Fruit fly (Drosophila melanogaster) whole organism, embryonic: ENCODE data around the gene Pax.

Experiments
- BEAF-32 ChIP-seq: fragments of 200-800 bp; sonication (Bioruptor generic); optimal IDR thresholded peaks from 3 replicates; lab custom pipeline; 2017; ENCODE audit warnings: missing biosample characterization, missing genetic modification characterization, mild to moderate bottlenecking, moderate library complexity, missing genetic modification reagents
- CG10431 ChIP-seq: fragments of 200-800 bp; sonication (Bioruptor generic); optimal IDR thresholded peaks from 3 replicates; lab custom pipeline; 2018; ENCODE audit warnings: missing biosample characterization, mild to moderate bottlenecking, missing genetic modification characterization
- CG10979 ChIP-seq: fragments of 200-800 bp; sonication (Bioruptor generic); optimal IDR thresholded peaks from 2 replicates; lab custom pipeline; 2018; ENCODE audit warnings: missing biosample characterization, mild to moderate bottlenecking, missing genetic modification characterization, moderate library complexity
- CG12219 ChIP-seq: fragments of 200-800 bp; sonication (Bioruptor generic); optimal IDR thresholded peaks from 3 replicates; lab custom pipeline; 2018; ENCODE audit warnings: missing biosample characterization, mild to moderate bottlenecking, missing genetic modification characterization
- CG12236 ChIP-seq: fragments of 200-800 bp; sonication (Bioruptor generic); optimal IDR thresholded peaks from 2 replicates; lab custom pipeline; 2016; ENCODE audit warnings: missing biosample characterization, missing genetic modification characterization
- CG12769 ChIP-seq: fragments of 200-800 bp; sonication (Bioruptor generic); optimal IDR thresholded peaks from 2 replicates; lab custom pipeline; 2019; ENCODE audit warnings: missing biosample characterization, mild to moderate bottlenecking, missing genetic modification characterization, moderate library complexity
- CG14050 ChIP-seq: fragments of 200-800 bp; sonication (Bioruptor generic); IDR thresholded peaks from 3 replicates; pipeline ENCODE4 v1.3.6; 2022; ENCODE audit warnings: missing biosample characterization, missing genetic modification characterization
- CG17359 ChIP-seq: fragments of 200-800 bp; sonication (Bioruptor generic); optimal IDR thresholded peaks from 3 replicates; lab custom pipeline; 2018; ENCODE audit warnings: missing biosample characterization, mild to moderate bottlenecking, missing genetic modification characterization, moderate library complexity
- CG17385 ChIP-seq: fragments of 200-800 bp; sonication (Bioruptor generic); optimal IDR thresholded peaks from 3 replicates; lab custom pipeline; 2018; ENCODE audit warnings: missing biosample characterization, mild to moderate bottlenecking, missing genetic modification characterization
- CG17568 ChIP-seq: fragments of 200-800 bp; sonication (Bioruptor generic); optimal IDR thresholded peaks from 2 replicates; lab custom pipeline; 2018; ENCODE audit warnings: missing biosample characterization, mild to moderate bottlenecking, missing genetic modification characterization, moderate library complexity
- CG17829 ChIP-seq: fragments of 200-800 bp; optimal IDR thresholded peaks from 2 replicates; lab custom pipeline; 2019; ENCODE audit warnings: missing biosample characterization, mild to moderate bottlenecking, missing genetic modification characterization, moderate library complexity
- CG30020 ChIP-seq: fragments of 200-800 bp; optimal IDR thresholded peaks from 2 replicates; lab custom pipeline; 2019; ENCODE audit warnings: missing biosample characterization, mild to moderate bottlenecking, missing genetic modification characterization, moderate library complexity
- CG32532 ChIP-seq: fragments of 200-800 bp; sonication (Bioruptor generic); IDR thresholded peaks from 2 replicates; pipeline ENCODE4 v1.3.6; 2022; ENCODE audit warnings: missing biosample characterization, missing genetic modification characterization
- CG32767 ChIP-seq: fragments of 200-800 bp; sonication (Bioruptor generic); IDR thresholded peaks from 2 replicates; pipeline ENCODE4 v1.3.6; 2022; ENCODE audit warnings: missing biosample characterization, missing genetic modification characterization
- CG33557 ChIP-seq: fragments of 200-800 bp; sonication (Bioruptor generic); optimal IDR thresholded peaks from 2 replicates; lab custom pipeline; 2019; ENCODE audit warnings: missing biosample characterization, mild to moderate bottlenecking, missing genetic modification characterization, moderate library complexity
- CG34224 ChIP-seq: fragments of 200-800 bp; sonication (Bioruptor generic); IDR thresholded peaks from 3 replicates; pipeline ENCODE4 v1.3.6; 2022; ENCODE audit warnings: missing biosample characterization, missing genetic modification characterization; ENCODE audit not compliant: partially characterized antibody
- CG3726 ChIP-seq: fragments of 200-800 bp; sonication (Bioruptor generic); IDR thresholded peaks from 3 replicates; pipeline ENCODE4, ENCODE4 v1.3.6; 2022; ENCODE audit warnings: missing biosample characterization, missing genetic modification characterization
- CG3838 ChIP-seq: fragments of 200-800 bp; sonication (Bioruptor generic); optimal IDR thresholded peaks from 3 replicates; lab custom pipeline; 2016; ENCODE audit warnings: missing biosample characterization, missing genetic modification characterization
- CG3847 ChIP-seq: fragments of 200-800 bp; sonication (Bioruptor generic); IDR thresholded peaks from 2 replicates; pipeline ENCODE4 v1.3.6; 2022; ENCODE audit warnings: missing biosample characterization, missing genetic modification characterization
- CG8359 ChIP-seq: fragments of 200-800 bp; sonication (Bioruptor generic); optimal IDR thresholded peaks from 2 replicates; lab custom pipeline; 2017; ENCODE audit warnings: missing biosample characterization, mild to moderate bottlenecking, missing genetic modification characterization, borderline replicate concordance
- CG8944 ChIP-seq: fragments of 200-800 bp; sonication (Bioruptor generic); optimal IDR thresholded peaks from 3 replicates; lab custom pipeline; 2016; ENCODE audit warnings: missing biosample characterization, missing genetic modification characterization
- CoRest ChIP-seq: fragments of 200-800 bp; sonication (Bioruptor generic); optimal IDR thresholded peaks from 3 replicates; lab custom pipeline; 2018; ENCODE audit warnings: missing biosample characterization, mild to moderate bottlenecking, missing genetic modification characterization, moderate library complexity
- CrebB ChIP-seq: fragments of 200-800 bp; sonication (Bioruptor generic); optimal IDR thresholded peaks from 3 replicates; lab custom pipeline; 2018; ENCODE audit warnings: missing biosample characterization, mild to moderate bottlenecking, missing genetic modification characterization
- Dad ChIP-seq: fragments of 200-800 bp; sonication (Bioruptor generic); optimal IDR thresholded peaks from 3 replicates; lab custom pipeline; 2016; ENCODE audit warnings: missing biosample characterization, missing genetic modification characterization
- Fer2 ChIP-seq: fragments of 200-800 bp; sonication (Bioruptor generic); optimal IDR thresholded peaks from 2 replicates; lab custom pipeline; 2018; ENCODE audit warnings: missing biosample characterization, mild to moderate bottlenecking, missing genetic modification characterization, moderate library complexity
- GATAe ChIP-seq: fragments of 200-800 bp; sonication (Bioruptor generic); conservative IDR thresholded peaks from 2 replicates; pipeline ENCODE4 v1.3.6; 2022; ENCODE audit warnings: missing biosample characterization, missing genetic modification characterization
- Hey ChIP-seq: fragments of 200-800 bp; sonication (Bioruptor generic); optimal IDR thresholded peaks from 3 replicates; lab custom pipeline; 2018; ENCODE audit warnings: missing biosample characterization, mild to moderate bottlenecking, missing genetic modification characterization
- Hr51 ChIP-seq, 2 experiments: fragments of 200-800 bp; sonication (Bioruptor generic); optimal IDR thresholded peaks; 2 replicates in 1 of 2; 3 replicates in 1 of 2; lab custom pipeline; 2016 to 2018; ENCODE audit warnings: missing biosample characterization in 2 of 2, missing genetic modification characterization in 2 of 2, mild to moderate bottlenecking in 1 of 2, moderate library complexity in 1 of 2
- Trl ChIP-seq, 3 experiments: fragments of >200 bp in 2 of 3; fragments of 200-800 bp in 1 of 3; sonication (Bioruptor generic) in 1 of 3; optimal IDR thresholded peaks; 2 replicates in 1 of 3; 3 replicates in 2 of 3; lab custom pipeline; 2016 to 2017; ENCODE audit warnings: missing biosample characterization in 1 of 3, missing genetic modification characterization in 1 of 3
- ap ChIP-seq: fragments of 200-800 bp; sonication (Bioruptor generic); IDR thresholded peaks from 2 replicates; pipeline ENCODE4 v1.3.6; 2022; ENCODE audit warnings: missing biosample characterization, missing genetic modification characterization
- ara ChIP-seq: fragments of 200-800 bp; sonication (Bioruptor generic); IDR thresholded peaks from 2 replicates; pipeline ENCODE4 v1.3.6; 2022; ENCODE audit warnings: missing biosample characterization, missing genetic modification characterization
- bsh ChIP-seq, 2 experiments: fragments of 200-800 bp; sonication (Bioruptor generic); optimal IDR thresholded peaks; 2 replicates each; lab custom pipeline; 2017 to 2018; ENCODE audit warnings: mild to moderate bottlenecking in 2 of 2, missing biosample characterization in 2 of 2, missing genetic modification characterization in 2 of 2, moderate library complexity in 1 of 2
- ci ChIP-seq: fragments of 200-800 bp; sonication (Bioruptor generic); IDR thresholded peaks from 3 replicates; pipeline ENCODE4 v1.3.6; 2022; ENCODE audit warnings: missing biosample characterization, missing genetic modification characterization
- corto ChIP-seq: fragments of 200-800 bp; sonication (Bioruptor generic); optimal IDR thresholded peaks from 2 replicates; lab custom pipeline; 2016; ENCODE audit warnings: missing biosample characterization, mild to moderate bottlenecking, missing genetic modification characterization, moderate library complexity
- dati ChIP-seq: fragments of 200-800 bp; sonication (Bioruptor generic); IDR thresholded peaks from 2 replicates; pipeline ENCODE4 v1.3.6; 2022; ENCODE audit warnings: missing biosample characterization, missing genetic modification characterization
- dm ChIP-seq: fragments of 200-800 bp; sonication (Bioruptor generic); optimal IDR thresholded peaks from 3 replicates; lab custom pipeline; 2016; ENCODE audit warnings: missing biosample characterization, missing genetic modification characterization
- dysf ChIP-seq: fragments of 200-800 bp; sonication (Bioruptor generic); IDR thresholded peaks from 3 replicates; pipeline ENCODE4 v1.3.6; 2022; ENCODE audit warnings: missing biosample characterization, missing genetic modification characterization
- gce ChIP-seq: fragments of 200-800 bp; sonication (Bioruptor generic); IDR thresholded peaks from 3 replicates; pipeline ENCODE4 v1.3.6; 2022; ENCODE audit warnings: missing biosample characterization, missing genetic modification characterization
- gsb-n ChIP-seq: fragments of 200-800 bp; sonication (Bioruptor generic); optimal IDR thresholded peaks from 3 replicates; lab custom pipeline; 2018; ENCODE audit warnings: missing biosample characterization, mild to moderate bottlenecking, missing genetic modification characterization
- insv ChIP-seq, 2 experiments: fragments of 200-800 bp; sonication (Bioruptor generic); optimal IDR thresholded peaks; 3 replicates each; lab custom pipeline; 2016 to 2018; ENCODE audit warnings: missing biosample characterization in 2 of 2, missing genetic modification characterization in 2 of 2
- kni ChIP-seq: fragments of 200-800 bp; sonication (Bioruptor generic); optimal IDR thresholded peaks from 3 replicates; lab custom pipeline; 2017; ENCODE audit warnings: mild to moderate bottlenecking, missing biosample characterization, missing genetic modification reagents, missing genetic modification characterization
- lola ChIP-seq, 3 experiments: fragments of >200 bp in 2 of 3; fragments of 200-800 bp in 1 of 3; sonication (Bioruptor generic) in 1 of 3; optimal IDR thresholded peaks; 2 replicates each; lab custom pipeline; 2017 to 2019; ENCODE audit warnings: missing biosample characterization in 3 of 3, missing genetic modification characterization in 3 of 3, mild to moderate bottlenecking in 1 of 3, moderate library complexity in 1 of 3
- nmo ChIP-seq: fragments of 200-800 bp; sonication (Bioruptor generic); optimal IDR thresholded peaks from 2 replicates; lab custom pipeline; 2018; ENCODE audit warnings: missing biosample characterization, mild to moderate bottlenecking, missing genetic modification characterization, moderate library complexity
- oc ChIP-seq: fragments of 200-800 bp; sonication (Bioruptor generic); optimal IDR thresholded peaks from 2 replicates; lab custom pipeline; 2018; ENCODE audit warnings: missing biosample characterization, mild to moderate bottlenecking, missing genetic modification characterization, moderate library complexity
- repo ChIP-seq: fragments of 200-800 bp; sonication (Bioruptor generic); optimal IDR thresholded peaks from 2 replicates; lab custom pipeline; 2016; ENCODE audit warnings: missing biosample characterization, missing genetic modification characterization
- run ChIP-seq: fragments of 200-800 bp; sonication (Bioruptor generic); optimal IDR thresholded peaks from 3 replicates; lab custom pipeline; 2018; ENCODE audit warnings: missing biosample characterization, mild to moderate bottlenecking, missing genetic modification characterization
- sd ChIP-seq: fragments of 200-800 bp; sonication (Bioruptor generic); optimal IDR thresholded peaks from 3 replicates; lab custom pipeline; 2018; ENCODE audit warnings: missing biosample characterization, mild to moderate bottlenecking, missing genetic modification characterization, moderate library complexity
- tgo ChIP-seq: fragments of 200-800 bp; sonication (Bioruptor generic); IDR thresholded peaks from 3 replicates; pipeline ENCODE4 v1.3.6; 2022; ENCODE audit warnings: missing biosample characterization, missing genetic modification characterization
- wdn ChIP-seq: fragments of 200-800 bp; sonication (Bioruptor generic); IDR thresholded peaks from 2 replicates; pipeline ENCODE4 v1.3.6; 2022; ENCODE audit warnings: missing biosample characterization, missing genetic modification characterization

Gene Pax

DNA sequence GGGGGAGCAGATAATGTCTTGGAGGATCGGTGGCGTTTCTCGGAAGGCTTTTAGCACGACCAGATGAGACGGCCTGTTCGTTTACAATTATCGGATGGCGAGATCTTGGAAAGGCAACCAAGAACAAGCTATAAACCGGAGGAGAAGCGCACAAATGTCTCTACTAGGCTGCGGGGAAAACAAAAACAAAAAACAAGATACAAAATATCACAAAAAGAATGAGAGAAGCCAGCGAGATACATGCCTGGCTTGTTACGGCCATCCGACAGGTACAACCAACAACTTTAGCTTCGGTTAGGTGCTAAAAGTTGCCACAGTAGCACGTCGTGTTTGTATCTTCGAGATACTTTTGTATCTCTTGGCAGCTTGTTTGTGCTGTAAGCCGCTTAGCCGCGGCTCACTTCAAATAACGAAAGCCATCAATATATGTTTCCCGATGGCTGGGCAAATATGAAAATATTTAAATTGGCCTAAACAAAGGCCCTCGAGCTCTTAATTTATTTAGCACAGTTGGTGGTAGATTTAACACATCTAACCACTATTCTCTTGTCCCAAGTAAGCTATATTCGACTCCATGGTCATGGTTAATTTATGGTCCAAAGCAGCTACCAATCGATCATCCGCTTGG, 66.5 kb downstream of the Pax start (continued):
- TF ChIP-seq CG17829 (no peak), CrebB (tag; lab: Kevin White, UChicago) (no peak), CG17568 (GFP tag; lab: Kevin White, UChicago) (peak; percentile 38), ci (GFP tag; lab: Robert Waterston, UW) (no peak), CG10431 (GFP tag; lab: Kevin White, UChicago) (no peak), CG3726 (GFP tag; lab: Robert Waterston, UW) (no peak), dm (GFP tag; lab: Kevin White, UChicago) (no peak), run (tag; lab: Kevin White, UChicago) (no peak), Hey (tag; lab: Kevin White, UChicago) (no peak), dysf (GFP tag; lab: Robert Waterston, UW) (peak; percentile 23; the same call in 1 of the 3 replicates), tgo (GFP tag; lab: Robert Waterston, UW) (no peak), CG10979 (tag; lab: Kevin White, UChicago) (no peak), Fer2 (tag; lab: Kevin White, UChicago) (no peak), CG14050 (GFP tag; lab: Robert Waterston, UW) (no peak), dati (GFP tag; lab: Robert Waterston, UW) (no peak), CoRest (tag; lab: Kevin White, UChicago) (no peak), wdn (GFP tag; lab: Robert Waterston, UW) (no peak), kni (peak; percentile 10), CG33557 (GFP tag; lab: Kevin White, UChicago) (no peak), gsb-n (peak; percentile 21), oc (peak; percentile 90), bsh (GFP tag; optimal IDR thresholded peaks at IDR 0.05; lab: Kevin White, UChicago) (peak in 1 of 2 experiments; percentile 35), repo (no peak), CG12236 (no peak), sd (tag; lab: Kevin White, UChicago) (peak; percentile 10), CG12769 (tag; lab: Kevin White, UChicago) (peak; percentile 25), CG17385 (GFP tag; lab: Kevin White, UChicago) (no peak), CG3838 (GFP tag; lab: Kevin White, UChicago) (no peak), Dad (GFP tag; lab: Kevin White, UChicago) (no peak), corto (GFP tag; lab: Kevin White, UChicago) (no peak), GATAe (no peak), CG34224 (GFP tag; lab: Robert Waterston, UW) (no peak), BEAF-32 (no peak), CG32532 (GFP tag; lab: Robert Waterston, UW) (0 out of 2 replicates have a peak, but pooled peaks have one; percentile 22)

DNA sequence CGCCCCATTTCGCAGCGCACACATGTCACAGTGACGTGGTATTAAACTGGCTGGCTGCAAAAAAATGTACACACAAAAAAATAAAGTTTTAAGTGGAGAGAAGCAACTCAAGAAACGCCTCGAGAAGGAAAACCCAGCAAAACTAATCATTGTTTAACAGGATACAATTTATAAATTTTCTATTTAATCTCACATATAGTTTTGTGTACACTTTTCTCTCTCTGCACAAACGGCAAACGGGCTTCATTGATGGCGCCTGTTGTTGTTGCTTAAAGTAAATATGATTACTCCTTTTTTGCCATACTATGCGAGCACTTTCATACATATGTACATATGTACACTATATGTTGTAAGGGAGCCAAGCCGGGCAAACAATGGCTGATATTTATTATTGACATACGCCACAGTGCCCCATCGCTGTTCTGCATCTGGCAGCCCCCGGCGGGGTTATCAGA, 68.4 kb downstream of the Pax start:
- TF ChIP-seq lola (GFP tag; optimal IDR thresholded peaks at IDR 0.05; lab: Kevin White, UChicago) (peak in 1 of 3 experiments; percentile 67), ara (peak; percentile 54), Hr51 (GFP tag; optimal IDR thresholded peaks at IDR 0.05; lab: Kevin White, UChicago) (peak in 1 of 2 experiments; percentile 34), ap (GFP tag; lab: Robert Waterston, UW) (peak; percentile 42; the same call in 1 of the 2 replicates), CG30020 (tag; lab: Kevin White, UChicago) (no peak), CG12219 (GFP tag; lab: Kevin White, UChicago) (no peak), CG17359 (peak; percentile 55), gce (GFP tag; lab: Robert Waterston, UW) (0 out of 3 replicates have a peak, but pooled peaks have one; percentile 38), CG8944 (peak; percentile 54), nmo (peak; percentile 60), CG3847 (peak; percentile 34; the same call in 1 of the 2 replicates), CG32767 (GFP tag; lab: Robert Waterston, UW) (no peak), Trl (optimal IDR thresholded peaks at IDR 0.05; lab: Kevin White, UChicago) (no peak), Trl (GFP tag; optimal IDR thresholded peaks at IDR 0.05; lab: Kevin White, UChicago) (peak; percentile 36), insv (GFP tag; optimal IDR thresholded peaks at IDR 0.05; lab: Kevin White, UChicago) (no peak), CG8359 (GFP tag; lab: Kevin White, UChicago) (peak; percentile 43)
